Fruit fly (Drosophila melanogaster): ENCODE results near the gene Ccdc114.

DNA sequence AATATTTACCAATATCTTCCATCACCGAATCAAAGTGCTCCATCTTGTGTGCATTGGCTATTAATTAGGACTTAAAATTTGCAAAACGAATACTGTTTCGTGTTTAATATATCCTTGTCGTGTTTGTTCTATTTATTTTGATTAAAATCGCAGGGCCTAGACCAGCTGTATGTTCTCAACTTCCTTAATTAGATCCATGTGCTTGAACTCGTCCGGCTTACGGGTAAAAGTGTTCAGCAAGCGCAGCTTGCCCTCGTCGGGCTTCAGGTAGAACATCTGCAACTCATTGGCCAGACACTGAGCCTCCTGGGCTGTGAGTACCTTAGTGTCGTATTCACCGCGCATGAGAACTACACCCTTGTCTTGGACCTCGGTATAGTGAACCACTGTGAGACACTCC, 11.2 kb downstream of the Ccdc114 start, which contains the start of gene CG12783:
- TF ChIP-seq CTCF (optimal IDR thresholded peaks at IDR 0.05) (no peak), CG8478 (optimal IDR thresholded peaks at IDR 0.05) (no peak)
